Worm (Caenorhabditis elegans) whole organism, L4 larva: ENCODE results near the gene F59B2.3.
A peak's percentile ranks its signal among the peaks of the same experiment; 100 is the strongest.

Experiments used
- F26F4.8 ChIP-seq: fragments of 200-800 bp; sonication (Bioruptor generic); conservative IDR thresholded peaks from 2 replicates; pipeline ENCODE4 v1.3.6; 2022; ENCODE audit warnings: missing genetic modification characterization, missing compliant biosample characterization
- F44E2.7 ChIP-seq: fragments of 200-800 bp; sonication (Bioruptor generic); IDR thresholded peaks from 2 replicates; pipeline ENCODE4 v2.1.2; 2022; ENCODE audit warnings: missing genetic modification characterization, missing compliant biosample characterization
- F49E8.2 ChIP-seq: sonication (generic microtip); optimal IDR thresholded peaks from 2 replicates; lab custom pipeline; 2016; ENCODE audit warnings: missing compliant biosample characterization, mild to moderate bottlenecking, missing genetic modification characterization, borderline replicate concordance
- R02D3.7 ChIP-seq: fragments of 150-350 bp; sonication (generic microtip); optimal IDR thresholded peaks from 3 replicates; lab custom pipeline; 2014; ENCODE audit warnings: missing biosample characterization, missing genetic modification characterization
- T20F7.1 ChIP-seq: fragments of 200-800 bp; sonication (Bioruptor generic); optimal IDR thresholded peaks from 2 replicates; lab custom pipeline; 2018; ENCODE audit warnings: mild to moderate bottlenecking, missing genetic modification characterization, missing compliant biosample characterization
- Y48G9A.11 ChIP-seq: fragments of 200-800 bp; sonication (Bioruptor generic); IDR thresholded peaks from 2 replicates; pipeline ENCODE4 v1.3.6; 2022; ENCODE audit warnings: missing genetic modification reagents, missing genetic modification characterization, missing compliant biosample characterization
- Y5F2A.4 ChIP-seq: fragments of 200-800 bp; sonication (Bioruptor generic); optimal IDR thresholded peaks from 2 replicates; lab custom pipeline; 2018; ENCODE audit warnings: mild to moderate bottlenecking, missing genetic modification characterization, missing compliant biosample characterization
- ZK337.2 ChIP-seq: fragments of 200-800 bp; sonication (Bioruptor generic); IDR thresholded peaks from 2 replicates; pipeline ENCODE4 v1.3.6; 2022; ENCODE audit warnings: missing genetic modification reagents, missing genetic modification characterization, missing compliant biosample characterization
- aha-1 ChIP-seq: fragments of 150-350 bp; peaks from one replicate; lab custom pipeline; 2014; ENCODE audit warnings: missing biosample characterization, missing genetic modification characterization
- ama-1 ChIP-seq: fragments of 150-350 bp; optimal IDR thresholded peaks from 2 replicates; lab custom pipeline; 2014; ENCODE audit warnings: inconsistent platforms, mixed read lengths
- attf-4 ChIP-seq: sonication (generic microtip); optimal IDR thresholded peaks from 3 replicates; lab custom pipeline; 2017; ENCODE audit warnings: missing biosample characterization, missing genetic modification characterization
- ceh-20 ChIP-seq: fragments of 200-800 bp; sonication (Bioruptor generic); IDR thresholded peaks from 2 replicates; pipeline ENCODE4 v1.3.6; 2022; ENCODE audit warnings: missing genetic modification reagents, missing genetic modification characterization, missing compliant biosample characterization
- ceh-32 ChIP-seq: sonication (generic microtip); optimal IDR thresholded peaks from 2 replicates; lab custom pipeline; 2016; ENCODE audit warnings: mild to moderate bottlenecking, missing genetic modification characterization, missing compliant biosample characterization; ENCODE audit not compliant: poor library complexity
- ctbp-1 ChIP-seq: fragments of 200-800 bp; sonication (Bioruptor generic); IDR thresholded peaks from 2 replicates; pipeline ENCODE4 v1.3.6; 2022; ENCODE audit warnings: missing genetic modification reagents, missing genetic modification characterization, missing compliant biosample characterization
- daf-12 ChIP-seq: fragments of 150-350 bp; optimal IDR thresholded peaks from 2 replicates; lab custom pipeline; 2014; ENCODE audit warnings: missing biosample characterization, missing genetic modification reagents, missing genetic modification characterization
- daf-19 ChIP-seq: fragments of 200-800 bp; sonication (Bioruptor generic); conservative IDR thresholded peaks from 2 replicates; pipeline ENCODE4 v1.3.6; 2022; ENCODE audit warnings: missing genetic modification characterization, missing compliant biosample characterization
- dmd-6 ChIP-seq: fragments of 200-800 bp; sonication (Bioruptor generic); IDR thresholded peaks from 2 replicates; pipeline ENCODE4 v1.3.6; 2022; ENCODE audit warnings: missing genetic modification reagents, missing genetic modification characterization, missing compliant biosample characterization
- dmd-9 ChIP-seq: fragments of 200-800 bp; sonication (Bioruptor generic); IDR thresholded peaks from 2 replicates; pipeline ENCODE4 v1.3.6; 2022; ENCODE audit warnings: missing genetic modification reagents, missing genetic modification characterization, missing compliant biosample characterization
- egl-27 ChIP-seq: sonication (generic microtip); optimal IDR thresholded peaks from 3 replicates; lab custom pipeline; 2017; ENCODE audit warnings: missing biosample characterization, missing genetic modification reagents, missing genetic modification characterization
- egl-43 ChIP-seq: fragments of 200-800 bp; sonication (Bioruptor generic); IDR thresholded peaks from 2 replicates; pipeline ENCODE4 v1.3.6; 2022; ENCODE audit warnings: missing genetic modification reagents, missing genetic modification characterization, missing compliant biosample characterization
- hif-1 ChIP-seq, 2 experiments: sonication (generic microtip); optimal IDR thresholded peaks; 2 replicates each; lab custom pipeline; 2016 to 2017; ENCODE audit warnings: missing compliant biosample characterization in 2 of 2, missing genetic modification characterization in 2 of 2, missing genetic modification reagents in 2 of 2, missing genotype in 2 of 2, mild to moderate bottlenecking in 1 of 2
- hlh-30 ChIP-seq: sonication (generic microtip); optimal IDR thresholded peaks from 2 replicates; lab custom pipeline; 2017; ENCODE audit warnings: antibody characterized with exemption, mild to moderate bottlenecking, missing genetic modification characterization, missing compliant biosample characterization; ENCODE audit not compliant: insufficient read depth
- jun-1 ChIP-seq: fragments of 150-350 bp; optimal IDR thresholded peaks from 2 replicates; lab custom pipeline; 2014; ENCODE audit warnings: missing biosample characterization, missing genetic modification reagents, missing genetic modification characterization
- lin-13 ChIP-seq: fragments of 150-350 bp; optimal IDR thresholded peaks from 2 replicates; lab custom pipeline; 2014; ENCODE audit warnings: missing biosample characterization, missing genetic modification reagents, missing genetic modification characterization
- lin-15B ChIP-seq: fragments of 150-350 bp; sonication (generic microtip); optimal IDR thresholded peaks from 3 replicates; lab custom pipeline; 2014; ENCODE audit warnings: missing biosample characterization, missing genetic modification characterization
- lin-38 ChIP-seq: fragments of 200-800 bp; sonication (Bioruptor generic); IDR thresholded peaks from 2 replicates; pipeline ENCODE4 v1.3.6; 2022; ENCODE audit warnings: missing genetic modification reagents, missing genetic modification characterization, missing compliant biosample characterization
- lin-39 ChIP-seq: fragments of 150-350 bp; optimal IDR thresholded peaks from 2 replicates; lab custom pipeline; 2014; ENCODE audit warnings: missing biosample characterization, missing genetic modification reagents, missing genetic modification characterization
- lsy-2 ChIP-seq, 2 experiments: fragments of 150-350 bp in 1 of 2; sonication (generic microtip) in 1 of 2; optimal IDR thresholded peaks; 2 replicates each; lab custom pipeline; 2014 to 2017; ENCODE audit warnings: missing biosample characterization in 2 of 2, missing genetic modification characterization in 2 of 2
- madf-5 ChIP-seq, 2 experiments: fragments of 200-800 bp; sonication (Bioruptor generic); IDR thresholded peaks; 2 replicates each; pipeline ENCODE4 v1.3.6; 2022; ENCODE audit warnings: missing compliant biosample characterization in 2 of 2, missing genetic modification characterization in 2 of 2
- mdl-1 ChIP-seq, 2 experiments: fragments of 150-350 bp in 1 of 2; sonication (generic microtip) in 1 of 2; optimal IDR thresholded peaks; 2 replicates each; lab custom pipeline; 2014 to 2017; ENCODE audit warnings: missing biosample characterization in 2 of 2, missing genetic modification characterization in 2 of 2
- mdt-29 ChIP-seq: fragments of 200-800 bp; sonication (Bioruptor generic); IDR thresholded peaks from 2 replicates; pipeline ENCODE4 v1.3.6; 2022; ENCODE audit warnings: missing genetic modification reagents, missing genetic modification characterization, missing compliant biosample characterization
- mep-1 ChIP-seq: fragments of 150-350 bp; sonication (generic microtip); optimal IDR thresholded peaks from 3 replicates; lab custom pipeline; 2014; ENCODE audit warnings: missing biosample characterization, missing genetic modification characterization
- mxl-2 ChIP-seq: fragments of 200-800 bp; sonication (Bioruptor generic); conservative IDR thresholded peaks from 2 replicates; pipeline ENCODE4 v1.3.6; 2022; ENCODE audit warnings: missing genetic modification reagents, missing genetic modification characterization, missing compliant biosample characterization
- mxl-3 ChIP-seq: fragments of 200-800 bp; sonication (Bioruptor generic); optimal IDR thresholded peaks from 2 replicates; lab custom pipeline; 2018; ENCODE audit warnings: mild to moderate bottlenecking, missing genetic modification characterization, missing compliant biosample characterization
- nhr-10 ChIP-seq: fragments of 150-350 bp; optimal IDR thresholded peaks from 2 replicates; lab custom pipeline; 2014; ENCODE audit warnings: missing biosample characterization, missing genetic modification characterization
- nhr-11 ChIP-seq: fragments of 150-350 bp; optimal IDR thresholded peaks from 2 replicates; lab custom pipeline; 2014; ENCODE audit warnings: missing biosample characterization, missing genetic modification characterization
- nhr-111 ChIP-seq: fragments of 200-800 bp; sonication (Bioruptor generic); optimal IDR thresholded peaks from 2 replicates; lab custom pipeline; 2018; ENCODE audit warnings: mild to moderate bottlenecking, missing genetic modification characterization, missing compliant biosample characterization
- nhr-25 ChIP-seq: sonication (generic microtip); optimal IDR thresholded peaks from 2 replicates; lab custom pipeline; 2017; ENCODE audit warnings: missing genetic modification characterization, mild to moderate bottlenecking, missing compliant biosample characterization, antibody characterized with exemption, moderate library complexity, borderline replicate concordance; ENCODE audit not compliant: insufficient read depth
- nhr-28 ChIP-seq: fragments of 150-350 bp; optimal IDR thresholded peaks from 2 replicates; lab custom pipeline; 2014; ENCODE audit warnings: missing biosample characterization, missing genetic modification characterization
- nhr-41 ChIP-seq: fragments of 200-800 bp; sonication (Bioruptor generic); IDR thresholded peaks from 2 replicates; pipeline ENCODE4 v1.3.6; 2022; ENCODE audit warnings: missing genetic modification reagents, missing genetic modification characterization, missing compliant biosample characterization
- nhr-42 ChIP-seq: fragments of 200-800 bp; sonication (Bioruptor generic); IDR thresholded peaks from 2 replicates; pipeline ENCODE4 v1.3.6; 2022; ENCODE audit warnings: missing genetic modification characterization, missing compliant biosample characterization
- nhr-48 ChIP-seq: sonication (generic microtip); optimal IDR thresholded peaks from 2 replicates; lab custom pipeline; 2016; ENCODE audit warnings: mild to moderate bottlenecking, missing genetic modification characterization, missing compliant biosample characterization
- nhr-76 ChIP-seq: fragments of 150-350 bp; optimal IDR thresholded peaks from 2 replicates; lab custom pipeline; 2014; ENCODE audit warnings: missing biosample characterization, missing genetic modification characterization
- nhr-77 ChIP-seq: fragments of 150-350 bp; optimal IDR thresholded peaks from 2 replicates; lab custom pipeline; 2014; ENCODE audit warnings: missing biosample characterization, missing genetic modification characterization
- pha-4 ChIP-seq, 2 experiments: fragments of 150-350 bp in 1 of 2; fragments of 200-800 bp in 1 of 2; sonication (Bioruptor generic) in 1 of 2; IDR thresholded peaks in 1 of 2; optimal IDR thresholded peaks in 1 of 2; 2 replicates each; pipeline versions ENCODE4 v1.3.6 to Lab custom; 2014 to 2022; ENCODE audit warnings: missing genetic modification characterization in 2 of 2, missing genetic modification reagents in 2 of 2, missing biosample characterization in 1 of 2, missing compliant biosample characterization in 1 of 2
- php-3 ChIP-seq: fragments of 200-800 bp; sonication (Bioruptor generic); IDR thresholded peaks from 2 replicates; pipeline ENCODE4 v1.3.6; 2022; ENCODE audit warnings: missing genetic modification reagents, missing genetic modification characterization, missing compliant biosample characterization
- snpc-1.2 ChIP-seq: fragments of 200-800 bp; sonication (Bioruptor generic); IDR thresholded peaks from 2 replicates; pipeline ENCODE4 v1.3.6; 2022; ENCODE audit warnings: missing genetic modification reagents, missing genetic modification characterization, missing compliant biosample characterization
- tra-1 ChIP-seq: fragments of 200-800 bp; sonication (Bioruptor generic); IDR thresholded peaks from 2 replicates; pipeline ENCODE4 v1.3.6; 2022; ENCODE audit warnings: missing genetic modification reagents, missing genetic modification characterization, missing compliant biosample characterization
- unc-130 ChIP-seq: sonication (generic microtip); optimal IDR thresholded peaks from 2 replicates; lab custom pipeline; 2016; ENCODE audit warnings: missing genetic modification reagents, missing genetic modification characterization, missing compliant biosample characterization
- zag-1 ChIP-seq: fragments of 150-350 bp; optimal IDR thresholded peaks from 2 replicates; lab custom pipeline; 2014; ENCODE audit warnings: missing biosample characterization, missing genetic modification characterization
- zfp-2 ChIP-seq: sonication (generic microtip); optimal IDR thresholded peaks from 2 replicates; lab custom pipeline; 2016; ENCODE audit warnings: mild to moderate bottlenecking, missing genetic modification characterization, missing compliant biosample characterization
- ztf-11 ChIP-seq: fragments of 150-350 bp; optimal IDR thresholded peaks from 2 replicates; lab custom pipeline; 2014; ENCODE audit warnings: missing biosample characterization, missing genetic modification characterization

Gene F59B2.3

ce11 chrIII:8986872-8987271, 12.7 kb downstream of the F59B2.3 start:
- TF ChIP-seq dmd-6 (no peak), ZK337.2 (no peak), dmd-9 (GFP tag; lab: Robert Waterston, UW) (no peak), Y5F2A.4 (GFP tag; lab: Kevin White, UChicago) (no peak), mdt-29 (GFP tag; lab: Robert Waterston, UW) (no peak), lin-15B (tag; lab: Kevin White, UChicago) (no peak), egl-27 (no peak), hif-1 (tag; optimal IDR thresholded peaks at IDR 0.05; lab: Kevin White, UChicago) (no peak), R02D3.7 (tag; lab: Kevin White, UChicago) (no peak), snpc-1.2 (GFP tag; lab: Robert Waterston, UW) (no peak), php-3 (GFP tag; lab: Robert Waterston, UW) (no peak), lin-39 (no peak), nhr-42 (no peak), F26F4.8 (GFP tag; lab: Robert Waterston, UW) (no peak), lsy-2 (tag; optimal IDR thresholded peaks at IDR 0.05; lab: Kevin White, UChicago) (peak; percentile 14 to 54), hlh-30 (tag; lab: Kevin White, UChicago) (peak; percentile 70), ceh-20 (no peak), jun-1 (tag; lab: Kevin White, UChicago) (no peak), nhr-10 (tag; lab: Kevin White, UChicago) (no peak), pha-4 (GFP tag; IDR thresholded peaks at IDR 0.05; lab: Robert Waterston, UW) (no peak), pha-4 (tag; optimal IDR thresholded peaks at IDR 0.05; lab: Kevin White, UChicago) (no peak), mxl-3 (GFP tag; lab: Kevin White, UChicago) (peak; percentile 78), mxl-2 (GFP tag; lab: Robert Waterston, UW) (no peak), daf-12 (no peak), ctbp-1 (GFP tag; lab: Robert Waterston, UW) (no peak), unc-130 (GFP tag; lab: Kevin White, UChicago) (no peak), mep-1 (tag; lab: Kevin White, UChicago) (peak; percentile 21), lin-38 (GFP tag; lab: Robert Waterston, UW) (no peak), nhr-25 (tag; lab: Kevin White, UChicago) (no peak), ceh-32 (tag; lab: Kevin White, UChicago) (no peak), F44E2.7 (no peak), nhr-76 (tag; lab: Kevin White, UChicago) (no peak), ztf-11 (no peak), daf-19 (GFP tag; lab: Robert Waterston, UW) (no peak), Y48G9A.11 (GFP tag; lab: Robert Waterston, UW) (no peak), nhr-77 (no peak), F49E8.2 (tag; lab: Kevin White, UChicago) (no peak), lin-13 (GFP tag; lab: Kevin White, UChicago) (no peak), aha-1 (tag; lab: Kevin White, UChicago) (no peak), nhr-11 (no peak), mdl-1 (tag; optimal IDR thresholded peaks at IDR 0.05; lab: Kevin White, UChicago) (peak; percentile 42 to 75), egl-43 (GFP tag; lab: Robert Waterston, UW) (no peak), attf-4 (tag; lab: Kevin White, UChicago) (no peak), tra-1 (GFP tag; lab: Robert Waterston, UW) (no peak), zag-1 (tag; lab: Kevin White, UChicago) (no peak), nhr-41 (GFP tag; lab: Robert Waterston, UW) (no peak), nhr-111 (GFP tag; lab: Kevin White, UChicago) (no peak), ama-1 (no peak), nhr-28 (peak; percentile 49), nhr-48 (tag; lab: Kevin White, UChicago) (peak; percentile 63), T20F7.1 (no peak), zfp-2 (tag; lab: Kevin White, UChicago) (no peak), madf-5 (GFP tag; IDR thresholded peaks at IDR 0.05; lab: Robert Waterston, UW) (no peak)
